Worm (Caenorhabditis elegans) whole organism, young adult: Measurements from ENCODE around the gene E02C12.19.

Experiments used
- F55B11.4 ChIP-seq: sonication (generic microtip); optimal IDR thresholded peaks from 2 replicates; lab custom pipeline; 2016; ENCODE audit warnings: missing compliant biosample characterization, missing genetic modification characterization, borderline replicate concordance; ENCODE audit not compliant: insufficient read depth
- chd-7 ChIP-seq: sonication (generic microtip); optimal IDR thresholded peaks from 2 replicates; lab custom pipeline; 2016; ENCODE audit warnings: mild to moderate bottlenecking, missing genetic modification characterization, moderate library complexity, missing compliant biosample characterization
- hlh-26 ChIP-seq: fragments of 200-800 bp; sonication (Bioruptor generic); conservative IDR thresholded peaks from 2 replicates; pipeline ENCODE4 v1.3.6; 2022; ENCODE audit warnings: missing genetic modification reagents, missing genetic modification characterization, missing compliant biosample characterization
- mel-28 ChIP-seq: sonication (generic microtip); optimal IDR thresholded peaks from 2 replicates; lab custom pipeline; 2016; ENCODE audit warnings: borderline replicate concordance, mild to moderate bottlenecking, missing genetic modification characterization, missing compliant biosample characterization
- nhr-27 ChIP-seq: fragments of 200-800 bp; sonication (Bioruptor generic); optimal IDR thresholded peaks from 2 replicates; lab custom pipeline; 2018; ENCODE audit warnings: mild to moderate bottlenecking, missing genetic modification characterization, moderate library complexity, missing compliant biosample characterization
- sea-2 ChIP-seq: fragments of 200-800 bp; sonication (Bioruptor generic); IDR thresholded peaks from 2 replicates; pipeline ENCODE4 v1.3.6; 2022; ENCODE audit warnings: missing genetic modification characterization, missing compliant biosample characterization
- unc-130 ChIP-seq: sonication (generic microtip); optimal IDR thresholded peaks from 2 replicates; lab custom pipeline; 2016; ENCODE audit warnings: missing genetic modification reagents, missing genetic modification characterization, missing compliant biosample characterization
- unc-62 ChIP-seq: fragments of 150-350 bp; optimal IDR thresholded peaks from 2 replicates; lab custom pipeline; 2014; ENCODE audit warnings: missing biosample characterization, missing genetic modification reagents, missing genetic modification characterization

DNA sequence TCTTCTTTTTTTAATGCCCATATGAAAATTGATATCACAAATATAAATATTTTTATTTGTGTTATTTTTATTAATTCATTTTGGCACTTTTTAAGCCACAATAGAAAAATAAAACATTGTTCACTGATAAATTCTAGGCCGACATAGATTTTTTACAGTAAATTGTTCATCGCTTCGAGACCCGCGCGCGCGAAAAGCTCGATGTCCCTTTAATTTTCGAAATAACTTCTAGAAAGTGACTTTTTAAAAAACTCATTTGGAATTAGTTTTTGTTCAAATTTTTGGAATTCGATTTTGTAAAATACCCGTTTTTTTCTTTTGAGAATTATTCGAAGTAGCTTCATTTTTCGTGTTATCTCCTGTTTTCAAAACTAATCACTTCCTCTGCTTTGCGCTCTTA lies 8.0 kb upstream of the E02C12.19 start:
- no peak for TF ChIP-seq nhr-27
- no peak for TF ChIP-seq mel-28 (tag; lab: Kevin White, UChicago)
- no peak for TF ChIP-seq F55B11.4 (tag; lab: Kevin White, UChicago)
- TF ChIP-seq unc-62 (GFP tag; lab: Kevin White, UChicago): no peak
- no peak for TF ChIP-seq hlh-26 (GFP tag; lab: Robert Waterston, UW)
- no peak for TF ChIP-seq chd-7 (tag; lab: Kevin White, UChicago)
- no peak for TF ChIP-seq sea-2 (GFP tag; lab: Robert Waterston, UW)
- no peak for TF ChIP-seq unc-130
